Fruit fly (Drosophila melanogaster): Measurements from ENCODE around the gene Tengl3.
A peak's percentile ranks its signal among the peaks of the same experiment; 100 is the strongest.

The Tengl3 gene

DNA sequence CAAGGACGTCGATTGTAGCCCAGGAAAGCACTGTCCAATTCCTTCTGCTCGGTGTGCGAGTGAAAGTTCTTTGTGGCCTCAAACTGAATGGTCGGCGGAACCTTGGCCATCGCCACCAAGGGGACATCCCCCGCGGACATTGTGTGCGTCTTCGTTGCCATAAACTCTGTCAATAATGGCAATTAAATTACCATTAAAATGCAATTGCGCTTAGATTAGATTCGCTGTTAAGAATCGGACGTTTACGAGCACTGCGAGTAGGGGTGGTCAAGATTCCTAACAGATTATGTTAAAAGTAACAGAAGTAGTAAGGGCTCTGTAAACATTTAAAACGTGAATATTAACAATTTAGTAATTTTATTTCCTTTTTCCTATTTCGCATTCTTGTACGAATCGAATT, 22.0 kb downstream of the Tengl3 start, which contains the start of gene daed:
TSS of gene daed (minus strand) at position 247 of the 400 bp plus-strand sequence.
- no peak for TF ChIP-seq CG11294 (GFP tag; IDR thresholded peaks at IDR 0.05)
- TF ChIP-seq salr (GFP tag; optimal IDR thresholded peaks at IDR 0.05): no peak
- no peak for TF ChIP-seq CG3032 (tag; optimal IDR thresholded peaks at IDR 0.05)
- no peak for TF ChIP-seq CG3919 (GFP tag; optimal IDR thresholded peaks at IDR 0.05)
- peak; percentile 18 for TF ChIP-seq esn (GFP tag; optimal IDR thresholded peaks at IDR 0.05)
- TF ChIP-seq topi (GFP tag; optimal IDR thresholded peaks at IDR 0.05): no peak
- TF ChIP-seq vri (GFP tag; optimal IDR thresholded peaks at IDR 0.05): no peak
- no peak for TF ChIP-seq Eip75B (GFP tag; optimal IDR thresholded peaks at IDR 0.05)

DNA sequence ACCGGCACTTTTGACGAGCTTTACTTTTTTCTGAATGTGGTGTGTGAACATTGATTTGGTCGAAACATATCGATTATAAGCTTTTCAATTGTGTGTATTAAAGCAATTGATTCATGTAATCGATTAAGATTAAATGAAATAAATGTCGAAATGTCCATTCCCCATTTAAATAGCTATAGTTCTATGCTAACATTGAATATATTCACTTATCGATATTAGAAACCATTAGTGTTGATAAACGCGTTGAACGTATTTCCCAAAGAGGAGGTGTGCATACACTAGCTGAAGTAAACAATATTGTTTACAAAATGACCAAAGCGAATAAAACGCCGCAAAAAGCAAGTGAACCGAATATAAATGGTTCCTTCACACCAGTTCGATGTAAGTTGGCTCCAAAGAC, 24.0 kb downstream of the Tengl3 start, which contains the start of the genes Uch and CG34174:
TSS of gene Uch (minus strand) at position 208 of the 400 bp plus-strand sequence.
TSS of gene CG34174 (plus strand) at position 263 of the 400 bp plus-strand sequence.
- TF ChIP-seq Eip78C (GFP tag): peak; percentile 54
- no peak for TF ChIP-seq fd85E (GFP tag; optimal IDR thresholded peaks at IDR 0.05)
- TF ChIP-seq lz (GFP tag; optimal IDR thresholded peaks at IDR 0.05): peak; percentile 40
- TF ChIP-seq CG7368 (GFP tag; optimal IDR thresholded peaks at IDR 0.05): no peak
- peak; percentile 18 for TF ChIP-seq CG3032 (tag; optimal IDR thresholded peaks at IDR 0.05)
- TF ChIP-seq Sox14 (GFP tag; optimal IDR thresholded peaks at IDR 0.05): peak; percentile 70
- TF ChIP-seq fd59A (GFP tag; optimal IDR thresholded peaks at IDR 0.05): no peak
- TF ChIP-seq esn (GFP tag; optimal IDR thresholded peaks at IDR 0.05): peak; percentile 53
- peak; percentile 96 for TF ChIP-seq fkh (GFP tag; optimal IDR thresholded peaks at IDR 0.05)
- TF ChIP-seq cyc (GFP tag; optimal IDR thresholded peaks at IDR 0.05): peak; percentile 21
- peak; percentile 36 for TF ChIP-seq topi (GFP tag; optimal IDR thresholded peaks at IDR 0.05)

DNA sequence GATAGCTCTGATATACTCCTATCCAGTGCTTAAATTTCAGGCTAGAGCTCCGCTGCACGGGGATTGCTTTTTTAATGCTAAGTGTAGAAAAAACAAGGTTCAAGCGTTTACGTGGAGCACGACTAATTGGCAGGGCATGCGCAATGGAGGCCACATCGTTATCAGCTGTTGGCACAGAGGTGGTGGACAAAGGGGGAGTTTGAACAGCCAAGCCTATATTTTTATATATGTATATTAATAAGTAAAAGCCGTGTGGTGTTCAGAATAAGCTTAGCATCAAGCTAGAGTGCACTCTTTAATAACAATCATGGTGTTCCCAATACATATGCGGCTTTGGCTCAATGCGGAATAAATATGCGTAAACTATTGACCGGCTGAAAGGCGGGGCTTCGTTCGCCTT, 25.6 kb downstream of the Tengl3 start, which contains the start of gene CG15385:
TSS of gene CG15385 (minus strand) at position 94 of the 400 bp plus-strand sequence.
- TF ChIP-seq CG8119 (GFP tag; IDR thresholded peaks at IDR 0.05) (no peak), CG31627 (GFP tag; optimal IDR thresholded peaks at IDR 0.05) (no peak), dac (GFP tag; optimal IDR thresholded peaks at IDR 0.05) (no peak), CG6808 (GFP tag; optimal IDR thresholded peaks at IDR 0.05) (no peak), vri (GFP tag; optimal IDR thresholded peaks at IDR 0.05) (no peak), CG11294 (GFP tag; IDR thresholded peaks at IDR 0.05) (no peak), Eip78C (GFP tag) (peak; percentile 58), CG10631 (GFP tag; optimal IDR thresholded peaks at IDR 0.05) (no peak)

dm6 chr2L:2209002-2209401, 29.0 kb downstream of the Tengl3 start, which contains the start of gene CG33124:
TSS of gene CG33124 (minus strand) at chr2L:2209102.
- TF ChIP-seq acj6 (GFP tag; optimal IDR thresholded peaks at IDR 0.05): no peak
- no peak for TF ChIP-seq topi (GFP tag; optimal IDR thresholded peaks at IDR 0.05)
- no peak for TF ChIP-seq Sox15 (GFP tag; optimal IDR thresholded peaks at IDR 0.05)
- no peak for TF ChIP-seq cyc (GFP tag; optimal IDR thresholded peaks at IDR 0.05)
- no peak for TF ChIP-seq net (GFP tag; optimal IDR thresholded peaks at IDR 0.05)
- TF ChIP-seq CG1621 (tag; optimal IDR thresholded peaks at IDR 0.05): no peak
- no peak for TF ChIP-seq fkh (GFP tag; optimal IDR thresholded peaks at IDR 0.05)
- no peak for TF ChIP-seq CG10631 (GFP tag; optimal IDR thresholded peaks at IDR 0.05)
- TF ChIP-seq pdm3 (GFP tag; optimal IDR thresholded peaks at IDR 0.05): no peak
- no peak for TF ChIP-seq Ets21C (GFP tag; optimal IDR thresholded peaks at IDR 0.05)
- TF ChIP-seq lz (GFP tag; optimal IDR thresholded peaks at IDR 0.05): no peak

dm6 chr2L:2206066-2206465, 32.0 kb downstream of the Tengl3 start, which contains the start of gene CG31668:
TSS of gene CG31668 (minus strand) at chr2L:2206166.
- TF ChIP-seq CG4318 (GFP tag; optimal IDR thresholded peaks at IDR 0.05): no peak
- no peak for TF ChIP-seq CG11902 (GFP tag; optimal IDR thresholded peaks at IDR 0.05)
- no peak for TF ChIP-seq lz (GFP tag; optimal IDR thresholded peaks at IDR 0.05)
- TF ChIP-seq achi (GFP tag; optimal IDR thresholded peaks at IDR 0.05): no peak
- no peak for TF ChIP-seq Hr38 (GFP tag; optimal IDR thresholded peaks at IDR 0.05)
- TF ChIP-seq Eip78C (GFP tag): no peak
- no peak for TF ChIP-seq Gug (GFP tag; IDR thresholded peaks at IDR 0.05)
- TF ChIP-seq CG8319 (GFP tag; optimal IDR thresholded peaks at IDR 0.05): no peak

Measured in whole organism, prepupa.